Fruit fly (Drosophila melanogaster) whole organism, embryonic: ENCODE measurements around the gene mwh.

Experiments
- CG11085 ChIP-seq: fragments of 200-800 bp; sonication (Bioruptor generic); IDR thresholded peaks from 2 replicates; pipeline ENCODE4 v1.3.6; 2022; ENCODE audit warnings: missing biosample characterization, missing genetic modification characterization
- CG11093 ChIP-seq: fragments of 200-800 bp; sonication (Bioruptor generic); IDR thresholded peaks from 3 replicates; pipeline ENCODE4 v1.3.6; 2022; ENCODE audit warnings: missing biosample characterization, missing genetic modification characterization
- CG11456 ChIP-seq: fragments of 200-800 bp; sonication (Bioruptor generic); IDR thresholded peaks from 3 replicates; pipeline ENCODE4 v1.3.6; 2022; ENCODE audit warnings: missing biosample characterization, missing genetic modification characterization
- CG12219 ChIP-seq: fragments of 200-800 bp; sonication (Bioruptor generic); optimal IDR thresholded peaks from 3 replicates; lab custom pipeline; 2018; ENCODE audit warnings: missing biosample characterization, mild to moderate bottlenecking, missing genetic modification characterization
- CG12769 ChIP-seq: fragments of 200-800 bp; sonication (Bioruptor generic); optimal IDR thresholded peaks from 2 replicates; lab custom pipeline; 2019; ENCODE audit warnings: missing biosample characterization, mild to moderate bottlenecking, missing genetic modification characterization, moderate library complexity
- CG13624 ChIP-seq: fragments of 200-800 bp; sonication (Bioruptor generic); optimal IDR thresholded peaks from 2 replicates; lab custom pipeline; 2016; ENCODE audit warnings: missing biosample characterization, missing genetic modification characterization
- CG14050 ChIP-seq: fragments of 200-800 bp; sonication (Bioruptor generic); IDR thresholded peaks from 3 replicates; pipeline ENCODE4 v1.3.6; 2022; ENCODE audit warnings: missing biosample characterization, missing genetic modification characterization
- CG14667 ChIP-seq: fragments of 200-800 bp; sonication (Bioruptor generic); IDR thresholded peaks from 2 replicates; pipeline ENCODE4 v1.3.6; 2022; ENCODE audit warnings: missing biosample characterization, missing genetic modification characterization
- CG1529 ChIP-seq: fragments of 200-800 bp; sonication (Bioruptor generic); optimal IDR thresholded peaks from 3 replicates; lab custom pipeline; 2018; ENCODE audit warnings: missing biosample characterization, missing genetic modification characterization
- CG17328 ChIP-seq: fragments of 200-800 bp; sonication (Bioruptor generic); IDR thresholded peaks from 2 replicates; pipeline ENCODE4 v1.3.6; 2022; ENCODE audit warnings: missing biosample characterization, missing genetic modification characterization
- CG18262 ChIP-seq: fragments of 200-800 bp; optimal IDR thresholded peaks from 3 replicates; lab custom pipeline; 2019; ENCODE audit warnings: missing biosample characterization, mild to moderate bottlenecking, missing genetic modification characterization, moderate library complexity
- CG2712 ChIP-seq: fragments of 200-800 bp; optimal IDR thresholded peaks from 3 replicates; lab custom pipeline; 2019; ENCODE audit warnings: missing biosample characterization, mild to moderate bottlenecking, missing genetic modification characterization, moderate library complexity
- CG34376 ChIP-seq: fragments of 200-800 bp; sonication (Bioruptor generic); optimal IDR thresholded peaks from 2 replicates; lab custom pipeline; 2018; ENCODE audit warnings: missing biosample characterization, mild to moderate bottlenecking, missing genetic modification characterization
- CG3838 ChIP-seq: fragments of 200-800 bp; sonication (Bioruptor generic); optimal IDR thresholded peaks from 3 replicates; lab custom pipeline; 2016; ENCODE audit warnings: missing biosample characterization, missing genetic modification characterization
- CG43689 ChIP-seq: fragments of 200-800 bp; sonication (Bioruptor generic); IDR thresholded peaks from 2 replicates; pipeline ENCODE4 v1.3.6; 2022; ENCODE audit warnings: missing biosample characterization, missing genetic modification characterization
- CG4820 ChIP-seq: fragments of 200-800 bp; sonication (Bioruptor generic); optimal IDR thresholded peaks from 3 replicates; lab custom pipeline; 2016; ENCODE audit warnings: missing biosample characterization, missing genetic modification characterization
- CG6175 ChIP-seq: fragments of 200-800 bp; sonication (Bioruptor generic); IDR thresholded peaks from 3 replicates; pipeline ENCODE4 v1.3.6; 2022; ENCODE audit warnings: missing biosample characterization, missing genetic modification characterization
- CG6791 ChIP-seq: fragments of 200-800 bp; sonication (Bioruptor generic); IDR thresholded peaks from 3 replicates; pipeline ENCODE4 v1.3.6; 2022; ENCODE audit warnings: missing biosample characterization, missing genetic modification characterization; ENCODE audit not compliant: partially characterized antibody
- CG8290 ChIP-seq, 3 experiments: fragments of 200-800 bp; sonication (Bioruptor generic); optimal IDR thresholded peaks; 2 replicates each; lab custom pipeline; 2016 to 2019; ENCODE audit warnings: missing biosample characterization in 3 of 3, missing genetic modification characterization in 3 of 3, mild to moderate bottlenecking in 2 of 3, moderate library complexity in 1 of 3
- CG9215 ChIP-seq: fragments of 200-800 bp; sonication (Bioruptor generic); IDR thresholded peaks from 2 replicates; pipeline ENCODE4 v1.3.6; 2022; ENCODE audit warnings: missing biosample characterization, missing genetic modification characterization
- CoRest ChIP-seq: fragments of 200-800 bp; sonication (Bioruptor generic); optimal IDR thresholded peaks from 3 replicates; lab custom pipeline; 2018; ENCODE audit warnings: missing biosample characterization, mild to moderate bottlenecking, missing genetic modification characterization, moderate library complexity
- E2f2 ChIP-seq: fragments of 200-800 bp; sonication (Bioruptor generic); IDR thresholded peaks from 2 replicates; pipeline ENCODE4 v1.3.6; 2022; ENCODE audit warnings: missing biosample characterization, missing genetic modification characterization
- Elba2 ChIP-seq: fragments of 200-800 bp; sonication (Bioruptor generic); optimal IDR thresholded peaks from 3 replicates; lab custom pipeline; 2016; ENCODE audit warnings: missing biosample characterization, missing genetic modification characterization
- HHEX ChIP-seq: fragments of 200-800 bp; sonication (Bioruptor generic); optimal IDR thresholded peaks from 3 replicates; lab custom pipeline; 2017; ENCODE audit warnings: missing biosample characterization, mild to moderate bottlenecking, missing genetic modification characterization, missing genetic modification reagents
- Hr78 ChIP-seq, 2 experiments: fragments of 200-800 bp in 1 of 2; fragments of >200 bp in 1 of 2; sonication (Bioruptor generic) in 1 of 2; optimal IDR thresholded peaks; 2 replicates each; lab custom pipeline; 2017 to 2019; ENCODE audit warnings: missing biosample characterization in 2 of 2, missing genetic modification characterization in 2 of 2, mild to moderate bottlenecking in 1 of 2, moderate library complexity in 1 of 2
- NK7.1 ChIP-seq: fragments of 200-800 bp; sonication (Bioruptor generic); optimal IDR thresholded peaks from 3 replicates; lab custom pipeline; 2016; ENCODE audit warnings: missing biosample characterization, missing genetic modification characterization
- Ptx1 ChIP-seq: fragments of 200-800 bp; sonication (Bioruptor generic); IDR thresholded peaks from 2 replicates; pipeline ENCODE4 v1.3.6; 2022; ENCODE audit warnings: missing biosample characterization, missing genetic modification characterization
- Six4 ChIP-seq: fragments of 200-800 bp; sonication (Bioruptor generic); optimal IDR thresholded peaks from 2 replicates; lab custom pipeline; 2016; ENCODE audit warnings: missing biosample characterization, missing genetic modification characterization
- Taf1 ChIP-seq: fragments of 200-800 bp; sonication (Bioruptor generic); IDR thresholded peaks from 2 replicates; pipeline ENCODE4 v1.3.6; 2022; ENCODE audit warnings: missing biosample characterization, missing genetic modification characterization
- Vsx1 ChIP-seq: fragments of 200-800 bp; sonication (Bioruptor generic); optimal IDR thresholded peaks from 2 replicates; lab custom pipeline; 2017; ENCODE audit warnings: missing biosample characterization, mild to moderate bottlenecking, missing genetic modification characterization, missing genetic modification reagents
- abd-A ChIP-seq: fragments of 200-800 bp; sonication (Bioruptor generic); optimal IDR thresholded peaks from 3 replicates; lab custom pipeline; 2019; ENCODE audit warnings: missing biosample characterization, mild to moderate bottlenecking, missing genetic modification characterization, moderate library complexity
- bbx ChIP-seq: fragments of 200-800 bp; sonication (Bioruptor generic); IDR thresholded peaks from 2 replicates; pipeline ENCODE4 v1.3.6; 2022; ENCODE audit warnings: missing biosample characterization, missing genetic modification characterization; ENCODE audit not compliant: partially characterized antibody
- cad ChIP-seq: fragments of >200 bp; optimal IDR thresholded peaks from 2 replicates; lab custom pipeline; 2017; ENCODE audit warnings: missing biosample characterization, missing genetic modification characterization
- crp ChIP-seq, 2 experiments: fragments of 200-800 bp; sonication (Bioruptor generic); optimal IDR thresholded peaks; 2 replicates in 1 of 2; 3 replicates in 1 of 2; lab custom pipeline; 2017; ENCODE audit warnings: missing biosample characterization in 2 of 2, missing genetic modification characterization in 2 of 2, mild to moderate bottlenecking in 1 of 2, moderate library complexity in 1 of 2
- dmrt99B ChIP-seq: fragments of 200-800 bp; sonication (Bioruptor generic); optimal IDR thresholded peaks from 2 replicates; lab custom pipeline; 2018; ENCODE audit warnings: missing biosample characterization, mild to moderate bottlenecking, missing genetic modification characterization, moderate library complexity
- exex ChIP-seq: fragments of 200-800 bp; sonication (Bioruptor generic); optimal IDR thresholded peaks from 4 replicates; lab custom pipeline; 2018; ENCODE audit warnings: missing biosample characterization, mild to moderate bottlenecking, missing genetic modification characterization, moderate library complexity
- knrl ChIP-seq: fragments of 200-800 bp; sonication (Bioruptor generic); IDR thresholded peaks from 3 replicates; pipeline ENCODE4 v1.3.6; 2022; ENCODE audit warnings: missing biosample characterization, missing genetic modification characterization; ENCODE audit not compliant: partially characterized antibody
- maf-S ChIP-seq: fragments of 200-800 bp; sonication (Bioruptor generic); optimal IDR thresholded peaks from 2 replicates; lab custom pipeline; 2016; ENCODE audit warnings: missing biosample characterization, missing genetic modification characterization
- mirr ChIP-seq: fragments of 200-800 bp; sonication (Bioruptor generic); optimal IDR thresholded peaks from 3 replicates; lab custom pipeline; 2018; ENCODE audit warnings: missing biosample characterization, mild to moderate bottlenecking, missing genetic modification characterization
- nerfin-1 ChIP-seq: fragments of 200-800 bp; sonication (Bioruptor generic); optimal IDR thresholded peaks from 3 replicates; lab custom pipeline; 2019; ENCODE audit warnings: missing biosample characterization, mild to moderate bottlenecking, missing genetic modification characterization, moderate library complexity
- oc ChIP-seq: fragments of 200-800 bp; sonication (Bioruptor generic); optimal IDR thresholded peaks from 2 replicates; lab custom pipeline; 2018; ENCODE audit warnings: missing biosample characterization, mild to moderate bottlenecking, missing genetic modification characterization, moderate library complexity
- otp ChIP-seq: fragments of 200-800 bp; sonication (Bioruptor generic); IDR thresholded peaks from 3 replicates; pipeline ENCODE4, ENCODE4 v1.3.6; 2022; ENCODE audit warnings: missing biosample characterization, missing genetic modification characterization
- salm ChIP-seq: fragments of 200-800 bp; sonication (Bioruptor generic); optimal IDR thresholded peaks from 2 replicates; lab custom pipeline; 2018; ENCODE audit warnings: missing biosample characterization, mild to moderate bottlenecking, missing genetic modification characterization
- sd ChIP-seq: fragments of 200-800 bp; sonication (Bioruptor generic); optimal IDR thresholded peaks from 3 replicates; lab custom pipeline; 2018; ENCODE audit warnings: missing biosample characterization, mild to moderate bottlenecking, missing genetic modification characterization, moderate library complexity
- sens-2 ChIP-seq: fragments of 200-800 bp; sonication (Bioruptor generic); IDR thresholded peaks from 2 replicates; pipeline ENCODE4 v1.3.6; 2022; ENCODE audit warnings: missing biosample characterization, missing genetic modification characterization
- so ChIP-seq: fragments of 200-800 bp; sonication (Bioruptor generic); IDR thresholded peaks from 3 replicates; pipeline ENCODE4 v1.3.6; 2022; ENCODE audit warnings: missing biosample characterization, missing genetic modification characterization
- sob ChIP-seq: fragments of 200-800 bp; sonication (Bioruptor generic); IDR thresholded peaks from 2 replicates; pipeline ENCODE4 v1.3.6; 2022; ENCODE audit warnings: missing biosample characterization, missing genetic modification characterization
- tap ChIP-seq: fragments of 200-800 bp; optimal IDR thresholded peaks from 3 replicates; lab custom pipeline; 2019; ENCODE audit warnings: missing biosample characterization, mild to moderate bottlenecking, missing genetic modification characterization, moderate library complexity
- ttk ChIP-seq: fragments of 200-800 bp; sonication (Bioruptor generic); IDR thresholded peaks from 2 replicates; pipeline ENCODE4 v2.1.2; 2022; ENCODE audit warnings: missing biosample characterization, missing genetic modification characterization
- unc-4 ChIP-seq: fragments of 200-800 bp; sonication (Bioruptor generic); IDR thresholded peaks from 2 replicates; pipeline ENCODE4 v1.3.6; 2022; ENCODE audit warnings: missing biosample characterization, missing genetic modification characterization; ENCODE audit not compliant: partially characterized antibody

The mwh gene

dm6 chr3L:1206682-1207421, 6.3 kb downstream of the mwh start, which contains the start of gene LysB (continued):
- TF ChIP-seq Elba2 (GFP tag; lab: Kevin White, UChicago) (no peak), crp (GFP tag; optimal IDR thresholded peaks at IDR 0.05; lab: Kevin White, UChicago) (no peak), NK7.1 (GFP tag; lab: Kevin White, UChicago) (no peak), CG2712 (tag; lab: Kevin White, UChicago) (peak; percentile 9), ttk (no peak), otp (GFP tag; lab: Robert Waterston, UW) (no peak), Vsx1 (GFP tag; lab: Kevin White, UChicago) (no peak), CG1529 (GFP tag; lab: Kevin White, UChicago) (no peak), salm (tag; lab: Kevin White, UChicago) (no peak), sob (GFP tag; lab: Robert Waterston, UW) (no peak), Taf1 (GFP tag; lab: Robert Waterston, UW) (no peak), CG17328 (no peak), CG14667 (GFP tag; lab: Robert Waterston, UW) (no peak), mirr (GFP tag; lab: Kevin White, UChicago) (no peak), CG11085 (GFP tag; lab: Robert Waterston, UW) (no peak), CG34376 (GFP tag; lab: Kevin White, UChicago) (no peak), CG14050 (GFP tag; lab: Robert Waterston, UW) (no peak), maf-S (no peak), tap (tag; lab: Kevin White, UChicago) (no peak), Six4 (GFP tag; lab: Kevin White, UChicago) (no peak), CG13624 (GFP tag; lab: Kevin White, UChicago) (peak; percentile 7), so (GFP tag; lab: Robert Waterston, UW) (no peak), abd-A (tag; lab: Kevin White, UChicago) (no peak), CG12219 (GFP tag; lab: Kevin White, UChicago) (no peak), CG6175 (GFP tag; lab: Robert Waterston, UW) (no peak), CG6791 (GFP tag; lab: Robert Waterston, UW) (0 out of 3 replicates have a peak, but pooled peaks have one; percentile 18), sd (tag; lab: Kevin White, UChicago) (peak; percentile 30), CG4820 (GFP tag; lab: Kevin White, UChicago) (no peak), nerfin-1 (tag; lab: Kevin White, UChicago) (no peak), CG3838 (no peak), CG43689 (GFP tag; lab: Robert Waterston, UW) (no peak), CoRest (tag; lab: Kevin White, UChicago) (peak; percentile 21), CG8290 (GFP tag; optimal IDR thresholded peaks at IDR 0.05; lab: Kevin White, UChicago) (no peak), CG8290 (tag; optimal IDR thresholded peaks at IDR 0.05; lab: Kevin White, UChicago) (peak in 1 of 2 experiments; percentile 32), knrl (GFP tag; lab: Robert Waterston, UW) (no peak), E2f2 (peak; percentile 66), bbx (GFP tag; lab: Robert Waterston, UW) (no peak; the same call in 1 of the 2 replicates)

DNA sequence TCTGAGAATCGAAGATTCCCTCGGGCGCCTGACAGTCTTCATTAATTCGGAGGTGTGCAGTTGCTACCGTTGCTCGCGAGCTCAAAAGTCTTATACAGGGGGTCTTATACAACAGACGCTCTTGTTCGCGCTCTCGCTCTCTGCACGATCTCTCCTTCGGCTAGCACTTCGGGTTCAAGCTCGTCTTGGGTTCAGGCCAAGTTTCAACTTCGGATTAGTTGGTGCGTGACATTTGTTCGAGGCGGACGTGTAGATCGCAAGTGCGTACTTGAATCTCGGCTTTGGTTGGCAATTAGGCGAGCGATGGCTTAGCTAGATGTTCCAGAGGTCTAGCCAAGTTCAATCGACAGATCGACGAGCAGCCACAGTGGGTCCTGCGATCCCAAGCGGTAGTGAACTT, 7.6 kb downstream of the mwh start:
- TF ChIP-seq sens-2 (GFP tag; lab: Robert Waterston, UW) (no peak), CG18262 (tag; lab: Kevin White, UChicago) (no peak), CG11093 (GFP tag; lab: Robert Waterston, UW) (no peak), exex (tag; lab: Kevin White, UChicago) (no peak), unc-4 (GFP tag; lab: Robert Waterston, UW) (0 out of 2 replicates have a peak, but pooled peaks have one; percentile 32), cad (GFP tag; lab: Kevin White, UChicago) (no peak), dmrt99B (tag; lab: Kevin White, UChicago) (no peak), Ptx1 (GFP tag; lab: Robert Waterston, UW) (no peak), CG12769 (tag; lab: Kevin White, UChicago) (peak; percentile 64), oc (peak; percentile 43), HHEX (GFP tag; lab: Kevin White, UChicago) (no peak), Hr78 (GFP tag; optimal IDR thresholded peaks at IDR 0.05; lab: Kevin White, UChicago) (peak in 1 of 2 experiments; percentile 65), CG11456 (GFP tag; lab: Robert Waterston, UW) (no peak), CG9215 (GFP tag; lab: Robert Waterston, UW) (no peak)
